Worm (Caenorhabditis elegans) whole organism, mixed stage, embryonic: ENCODE measurements around the gene ttbk-6.

Experiments used
- lsy-2 ChIP-seq: fragments of 150-350 bp; optimal IDR thresholded peaks from 2 replicates; lab custom pipeline; 2014; ENCODE audit warnings: missing biosample characterization, missing genetic modification characterization
- nhr-12 ChIP-seq: fragments of 150-350 bp; optimal IDR thresholded peaks from 2 replicates; lab custom pipeline; 2014; ENCODE audit warnings: missing biosample characterization, missing genetic modification characterization
- pha-4 ChIP-seq: fragments of 150-350 bp; optimal IDR thresholded peaks from 2 replicates; lab custom pipeline; 2018; ENCODE audit warnings: missing biosample characterization, missing genetic modification reagents, missing genetic modification characterization
- snpc-4 ChIP-seq: fragments of 150-350 bp; optimal IDR thresholded peaks from 2 replicates; lab custom pipeline; 2014; ENCODE audit warnings: missing biosample characterization, missing genetic modification characterization
- unc-62 ChIP-seq: fragments of 150-350 bp; optimal IDR thresholded peaks from 2 replicates; lab custom pipeline; 2014; ENCODE audit warnings: missing biosample characterization, missing genetic modification reagents, missing genetic modification characterization

- no peak for TF ChIP-seq snpc-4 (tag; lab: Kevin White, UChicago)
- TF ChIP-seq pha-4 (tag; lab: Kevin White, UChicago) = no peak
- TF ChIP-seq lsy-2 = no peak
- no peak for TF ChIP-seq unc-62 (GFP tag; lab: Kevin White, UChicago)
- no peak for TF ChIP-seq nhr-12 (tag; lab: Kevin White, UChicago)
Measured at ce11 chrIII:5074398-5074797, at the start of gene ttbk-6.
